Fruit fly (Drosophila melanogaster) whole organism, embryonic: Measurements from ENCODE around the gene dpr2.

ENCODE experiments used
- Adf1 ChIP-seq: fragments of 200-800 bp; sonication (Bioruptor generic); IDR thresholded peaks from 2 replicates; pipeline ENCODE4 v1.3.6; 2022; ENCODE audit warnings: missing biosample characterization, missing genetic modification characterization
- B-H2 ChIP-seq: fragments of 200-800 bp; sonication (Bioruptor generic); optimal IDR thresholded peaks from 2 replicates; lab custom pipeline; 2018; ENCODE audit warnings: missing biosample characterization, mild to moderate bottlenecking, missing genetic modification characterization
- CG11085 ChIP-seq: fragments of 200-800 bp; sonication (Bioruptor generic); IDR thresholded peaks from 2 replicates; pipeline ENCODE4 v1.3.6; 2022; ENCODE audit warnings: missing biosample characterization, missing genetic modification characterization
- CG12071 ChIP-seq: fragments of 200-800 bp; sonication (Bioruptor generic); optimal IDR thresholded peaks from 3 replicates; lab custom pipeline; 2018; ENCODE audit warnings: missing biosample characterization, mild to moderate bottlenecking, missing genetic modification characterization
- CG12299 ChIP-seq: fragments of 200-800 bp; sonication (Bioruptor generic); optimal IDR thresholded peaks from 2 replicates; lab custom pipeline; 2018; ENCODE audit warnings: missing biosample characterization, mild to moderate bottlenecking, missing genetic modification characterization
- CG12391 ChIP-seq: fragments of 200-800 bp; sonication (Bioruptor generic); optimal IDR thresholded peaks from 3 replicates; lab custom pipeline; 2018; ENCODE audit warnings: missing biosample characterization, mild to moderate bottlenecking, missing genetic modification characterization, moderate library complexity
- CG13296 ChIP-seq: fragments of 200-800 bp; sonication (Bioruptor generic); optimal IDR thresholded peaks from 3 replicates; lab custom pipeline; 2018; ENCODE audit warnings: missing biosample characterization, mild to moderate bottlenecking, missing genetic modification characterization
- CG13775 ChIP-seq: fragments of 200-800 bp; sonication (Bioruptor generic); optimal IDR thresholded peaks from 3 replicates; lab custom pipeline; 2017; ENCODE audit warnings: missing biosample characterization, mild to moderate bottlenecking, missing genetic modification characterization
- CG13894 ChIP-seq: fragments of 200-800 bp; sonication (Bioruptor generic); optimal IDR thresholded peaks from 3 replicates; lab custom pipeline; 2018; ENCODE audit warnings: missing biosample characterization, mild to moderate bottlenecking, missing genetic modification characterization, moderate library complexity
- CG1529 ChIP-seq: fragments of 200-800 bp; sonication (Bioruptor generic); optimal IDR thresholded peaks from 3 replicates; lab custom pipeline; 2018; ENCODE audit warnings: missing biosample characterization, missing genetic modification characterization
- CG15479 ChIP-seq: fragments of 200-800 bp; sonication (Bioruptor generic); optimal IDR thresholded peaks from 3 replicates; lab custom pipeline; 2019; ENCODE audit warnings: missing biosample characterization, mild to moderate bottlenecking, missing genetic modification characterization, moderate library complexity
- CG15514 ChIP-seq: fragments of 200-800 bp; sonication (Bioruptor generic); optimal IDR thresholded peaks from 3 replicates; lab custom pipeline; 2017; ENCODE audit warnings: missing biosample characterization, missing genetic modification characterization, mild to moderate bottlenecking, moderate library complexity, missing genetic modification reagents
- CG17328 ChIP-seq: fragments of 200-800 bp; sonication (Bioruptor generic); IDR thresholded peaks from 2 replicates; pipeline ENCODE4 v1.3.6; 2022; ENCODE audit warnings: missing biosample characterization, missing genetic modification characterization
- CG17361 ChIP-seq: fragments of 200-800 bp; sonication (Bioruptor generic); IDR thresholded peaks from 3 replicates; pipeline ENCODE4 v1.3.6; 2022; ENCODE audit warnings: missing biosample characterization, missing genetic modification characterization
- CG17912 ChIP-seq: fragments of 200-800 bp; sonication (Bioruptor generic); optimal IDR thresholded peaks from 2 replicates; lab custom pipeline; 2018; ENCODE audit warnings: missing biosample characterization, mild to moderate bottlenecking, missing genetic modification characterization
- CG1792 ChIP-seq: fragments of 200-800 bp; sonication (Bioruptor generic); optimal IDR thresholded peaks from 2 replicates; lab custom pipeline; 2016; ENCODE audit warnings: missing biosample characterization, missing genetic modification characterization
- CG18476 ChIP-seq: fragments of 200-800 bp; sonication (Bioruptor generic); optimal IDR thresholded peaks from 2 replicates; lab custom pipeline; 2016; ENCODE audit warnings: missing biosample characterization, mild to moderate bottlenecking, missing genetic modification characterization
- CG2116 ChIP-seq: fragments of 200-800 bp; sonication (Bioruptor generic); optimal IDR thresholded peaks from 3 replicates; lab custom pipeline; 2018; ENCODE audit warnings: missing biosample characterization, mild to moderate bottlenecking, missing genetic modification characterization
- CG31441 ChIP-seq: fragments of 200-800 bp; sonication (Bioruptor generic); IDR thresholded peaks from 2 replicates; pipeline ENCODE4 v1.3.6; 2022; ENCODE audit warnings: missing biosample characterization, missing genetic modification characterization
- CG33213 ChIP-seq: fragments of 200-800 bp; sonication (Bioruptor generic); optimal IDR thresholded peaks from 3 replicates; lab custom pipeline; 2016; ENCODE audit warnings: missing biosample characterization, missing genetic modification characterization
- CG6175 ChIP-seq: fragments of 200-800 bp; sonication (Bioruptor generic); IDR thresholded peaks from 3 replicates; pipeline ENCODE4 v1.3.6; 2022; ENCODE audit warnings: missing biosample characterization, missing genetic modification characterization
- CG7963 ChIP-seq: fragments of 200-800 bp; sonication (Bioruptor generic); IDR thresholded peaks from 3 replicates; pipeline ENCODE4 v1.3.6; 2022; ENCODE audit warnings: missing biosample characterization, missing genetic modification characterization; ENCODE audit not compliant: partially characterized antibody
- Chrac-16 ChIP-seq: fragments of 200-800 bp; sonication (Bioruptor generic); optimal IDR thresholded peaks from 3 replicates; lab custom pipeline; 2016; ENCODE audit warnings: missing biosample characterization, missing genetic modification characterization
- CoRest ChIP-seq: fragments of 200-800 bp; sonication (Bioruptor generic); optimal IDR thresholded peaks from 3 replicates; lab custom pipeline; 2018; ENCODE audit warnings: missing biosample characterization, mild to moderate bottlenecking, missing genetic modification characterization, moderate library complexity
- Dbx ChIP-seq: fragments of 200-800 bp; sonication (Bioruptor generic); IDR thresholded peaks from 3 replicates; pipeline ENCODE4 v1.3.6; 2022; ENCODE audit warnings: missing biosample characterization, missing genetic modification characterization
- Fer1 ChIP-seq: fragments of 200-800 bp; sonication (Bioruptor generic); optimal IDR thresholded peaks from 2 replicates; lab custom pipeline; 2017; ENCODE audit warnings: missing biosample characterization, mild to moderate bottlenecking, missing genetic modification characterization
- HHEX ChIP-seq: fragments of 200-800 bp; sonication (Bioruptor generic); optimal IDR thresholded peaks from 3 replicates; lab custom pipeline; 2017; ENCODE audit warnings: missing biosample characterization, mild to moderate bottlenecking, missing genetic modification characterization, missing genetic modification reagents
- Hmx ChIP-seq: fragments of 200-800 bp; sonication (Bioruptor generic); optimal IDR thresholded peaks from 2 replicates; lab custom pipeline; 2016; ENCODE audit warnings: missing biosample characterization, missing genetic modification characterization
- Hsf ChIP-seq: fragments of 200-800 bp; sonication (Bioruptor generic); optimal IDR thresholded peaks from 3 replicates; lab custom pipeline; 2016; ENCODE audit warnings: missing biosample characterization, missing genetic modification characterization
- MBD-R2 ChIP-seq: fragments of 200-800 bp; sonication (Bioruptor generic); IDR thresholded peaks from 2 replicates; pipeline ENCODE4 v1.3.6; 2022; ENCODE audit warnings: missing biosample characterization, missing genetic modification characterization
- Opbp ChIP-seq: fragments of 200-800 bp; sonication (Bioruptor generic); IDR thresholded peaks from 3 replicates; pipeline ENCODE4 v1.3.6; 2022; ENCODE audit warnings: missing biosample characterization, missing genetic modification characterization; ENCODE audit not compliant: partially characterized antibody
- Six4 ChIP-seq: fragments of 200-800 bp; sonication (Bioruptor generic); optimal IDR thresholded peaks from 2 replicates; lab custom pipeline; 2016; ENCODE audit warnings: missing biosample characterization, missing genetic modification characterization
- Spps ChIP-seq: fragments of 200-800 bp; sonication (Bioruptor generic); optimal IDR thresholded peaks from 2 replicates; lab custom pipeline; 2018; ENCODE audit warnings: missing biosample characterization, mild to moderate bottlenecking, missing genetic modification characterization
- ato ChIP-seq: fragments of 200-800 bp; sonication (Bioruptor generic); IDR thresholded peaks from 2 replicates; pipeline ENCODE4 v1.3.6; 2022; ENCODE audit warnings: missing biosample characterization, missing genetic modification characterization; ENCODE audit not compliant: partially characterized antibody
- bowl ChIP-seq: fragments of 200-800 bp; sonication (Bioruptor generic); IDR thresholded peaks from 2 replicates; pipeline ENCODE4 v1.3.6; 2022; ENCODE audit warnings: missing biosample characterization, missing genetic modification characterization
- caup ChIP-seq: fragments of 200-800 bp; sonication (Bioruptor generic); optimal IDR thresholded peaks from 3 replicates; lab custom pipeline; 2017; ENCODE audit warnings: missing biosample characterization, mild to moderate bottlenecking, missing genetic modification characterization, moderate library complexity; ENCODE audit not compliant: severe bottlenecking
- ftz-f1 ChIP-seq: fragments of 200-800 bp; sonication (Bioruptor generic); optimal IDR thresholded peaks from 2 replicates; lab custom pipeline; 2016; ENCODE audit warnings: missing biosample characterization, missing genetic modification characterization
- gce ChIP-seq: fragments of 200-800 bp; sonication (Bioruptor generic); IDR thresholded peaks from 3 replicates; pipeline ENCODE4 v1.3.6; 2022; ENCODE audit warnings: missing biosample characterization, missing genetic modification characterization
- her ChIP-seq: fragments of 200-800 bp; sonication (Bioruptor generic); optimal IDR thresholded peaks from 2 replicates; lab custom pipeline; 2016; ENCODE audit warnings: missing biosample characterization, missing genetic modification characterization
- kay ChIP-seq: fragments of 200-800 bp; sonication (Bioruptor generic); optimal IDR thresholded peaks from 2 replicates; lab custom pipeline; 2016; ENCODE audit warnings: missing biosample characterization, missing genetic modification characterization
- maf-S ChIP-seq: fragments of 200-800 bp; sonication (Bioruptor generic); optimal IDR thresholded peaks from 2 replicates; lab custom pipeline; 2016; ENCODE audit warnings: missing biosample characterization, missing genetic modification characterization
- nmo ChIP-seq: fragments of 200-800 bp; sonication (Bioruptor generic); optimal IDR thresholded peaks from 2 replicates; lab custom pipeline; 2018; ENCODE audit warnings: missing biosample characterization, mild to moderate bottlenecking, missing genetic modification characterization, moderate library complexity
- phol ChIP-seq: fragments of 200-800 bp; sonication (Bioruptor generic); optimal IDR thresholded peaks from 3 replicates; lab custom pipeline; 2018; ENCODE audit warnings: missing biosample characterization, mild to moderate bottlenecking, missing genetic modification characterization, moderate library complexity
- sens-2 ChIP-seq: fragments of 200-800 bp; sonication (Bioruptor generic); IDR thresholded peaks from 2 replicates; pipeline ENCODE4 v1.3.6; 2022; ENCODE audit warnings: missing biosample characterization, missing genetic modification characterization
- sqz ChIP-seq: fragments of 200-800 bp; sonication (Bioruptor generic); optimal IDR thresholded peaks from 3 replicates; lab custom pipeline; 2018; ENCODE audit warnings: missing biosample characterization, mild to moderate bottlenecking, missing genetic modification characterization
- sr ChIP-seq: fragments of 200-800 bp; sonication (Bioruptor generic); IDR thresholded peaks from 3 replicates; pipeline ENCODE4 v1.3.6; 2022; ENCODE audit warnings: missing biosample characterization, missing genetic modification characterization
- trem ChIP-seq: fragments of 200-800 bp; optimal IDR thresholded peaks from 3 replicates; lab custom pipeline; 2019; ENCODE audit warnings: missing biosample characterization, mild to moderate bottlenecking, missing genetic modification characterization, moderate library complexity
- tup ChIP-seq: fragments of 200-800 bp; sonication (Bioruptor generic); optimal IDR thresholded peaks from 2 replicates; lab custom pipeline; 2016; ENCODE audit warnings: missing biosample characterization, mild to moderate bottlenecking, missing genetic modification characterization, moderate library complexity
- zfh2 ChIP-seq: fragments of 200-800 bp; sonication (Bioruptor generic); optimal IDR thresholded peaks from 2 replicates; lab custom pipeline; 2016; ENCODE audit warnings: missing biosample characterization, missing genetic modification characterization

Gene dpr2

DNA sequence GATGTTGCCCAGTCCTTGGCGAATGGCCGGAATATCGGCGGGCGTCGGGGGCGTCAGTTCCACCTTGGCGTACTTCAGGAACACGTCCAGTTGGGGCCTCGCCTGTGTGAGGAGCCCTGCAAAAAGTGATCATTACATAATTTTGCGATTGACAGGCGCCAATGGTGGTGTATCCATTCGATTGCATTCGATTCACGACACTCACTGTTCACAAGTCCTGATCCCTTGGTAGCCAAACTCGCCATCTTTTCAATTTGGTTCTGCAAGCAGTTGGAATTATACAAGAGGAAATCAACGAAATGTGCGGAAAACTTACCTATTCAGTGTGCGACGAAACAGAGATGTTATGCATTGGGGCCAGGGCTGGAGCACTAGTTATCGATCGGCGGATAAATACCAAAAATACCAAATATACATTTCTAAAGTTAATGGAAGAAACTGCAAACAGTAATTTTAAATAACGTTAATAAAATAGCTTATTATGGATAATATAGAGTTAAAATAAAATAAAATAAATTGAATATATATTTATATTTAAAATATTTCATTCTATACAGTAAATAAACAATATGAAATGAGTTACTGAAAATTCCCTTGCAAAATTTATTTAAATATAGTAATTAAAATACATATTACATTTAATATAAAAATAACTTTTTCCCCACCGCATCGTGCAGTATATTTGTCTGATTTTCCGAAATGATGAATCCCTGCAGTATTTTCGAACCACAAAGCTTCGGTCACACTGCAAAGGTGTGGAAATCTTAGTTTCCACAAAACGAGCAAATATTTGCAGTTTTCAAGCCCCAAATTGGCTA, 12.3 kb upstream of the dpr2 start, which contains the start of the genes ATPsynG and SCAR (continued):
- TF ChIP-seq CG18476 (GFP tag; lab: Kevin White, UChicago) (no peak), Six4 (GFP tag; lab: Kevin White, UChicago) (no peak), Chrac-16 (GFP tag; lab: Kevin White, UChicago) (no peak), Fer1 (no peak), CG2116 (GFP tag; lab: Kevin White, UChicago) (peak; percentile 48), CoRest (tag; lab: Kevin White, UChicago) (no peak), nmo (peak; percentile 32), Hsf (GFP tag; lab: Kevin White, UChicago) (no peak), Opbp (GFP tag; lab: Robert Waterston, UW) (no peak), caup (GFP tag; lab: Kevin White, UChicago) (no peak), bowl (GFP tag; lab: Robert Waterston, UW) (no peak), phol (peak; percentile 31), HHEX (GFP tag; lab: Kevin White, UChicago) (no peak), Spps (tag; lab: Kevin White, UChicago) (no peak), gce (GFP tag; lab: Robert Waterston, UW) (no peak), MBD-R2 (GFP tag; lab: Robert Waterston, UW) (peak; percentile 46), ato (no peak), CG7963 (GFP tag; lab: Robert Waterston, UW) (no peak), sr (GFP tag; lab: Robert Waterston, UW) (no peak), CG31441 (no peak; the same call in 1 of the 2 replicates), CG17361 (GFP tag; lab: Robert Waterston, UW) (peak; percentile 49; the same call in 2 of the 3 replicates), zfh2 (GFP tag; lab: Kevin White, UChicago) (no peak), Hmx (no peak), CG13894 (tag; lab: Kevin White, UChicago) (no peak), CG6175 (GFP tag; lab: Robert Waterston, UW) (no peak), maf-S (no peak), CG33213 (no peak), tup (GFP tag; lab: Kevin White, UChicago) (no peak), CG12071 (GFP tag; lab: Kevin White, UChicago) (no peak), sqz (GFP tag; lab: Kevin White, UChicago) (no peak), CG12299 (tag; lab: Kevin White, UChicago) (no peak), CG15514 (peak; percentile 1), CG12391 (tag; lab: Kevin White, UChicago) (peak; percentile 44), her (GFP tag; lab: Kevin White, UChicago) (no peak), CG17328 (GFP tag; lab: Robert Waterston, UW) (no peak), CG17912 (GFP tag; lab: Kevin White, UChicago) (no peak), kay (GFP tag; lab: Kevin White, UChicago) (no peak), CG11085 (GFP tag; lab: Robert Waterston, UW) (no peak), Adf1 (GFP tag; lab: Robert Waterston, UW) (no peak), CG13775 (GFP tag; lab: Kevin White, UChicago) (peak; percentile 21), sens-2 (GFP tag; lab: Robert Waterston, UW) (no peak), trem (tag; lab: Kevin White, UChicago) (peak; percentile 30), CG13296 (GFP tag; lab: Kevin White, UChicago) (no peak), CG15479 (GFP tag; lab: Kevin White, UChicago) (no peak), ftz-f1 (GFP tag; lab: Kevin White, UChicago) (peak; percentile 31), CG1792 (no peak), Dbx (GFP tag; lab: Robert Waterston, UW) (peak; percentile 34; the same call in 1 of the 3 replicates), B-H2 (GFP tag; lab: Kevin White, UChicago) (no peak), CG1529 (GFP tag; lab: Kevin White, UChicago) (no peak)
